Fruit fly (Drosophila melanogaster) whole organism, embryonic: ENCODE data around the gene Cp16.

Source experiments
- Atf3 ChIP-seq: fragments of 200-800 bp; sonication (Bioruptor generic); optimal IDR thresholded peaks from 3 replicates; lab custom pipeline; 2016; ENCODE audit warnings: missing biosample characterization, missing genetic modification characterization
- CG10209 ChIP-seq: fragments of 200-800 bp; sonication (Bioruptor generic); optimal IDR thresholded peaks from 3 replicates; lab custom pipeline; 2017; ENCODE audit warnings: missing biosample characterization, mild to moderate bottlenecking, missing genetic modification characterization, missing genetic modification reagents
- CG12104 ChIP-seq: fragments of 200-800 bp; sonication (Bioruptor generic); optimal IDR thresholded peaks from 3 replicates; lab custom pipeline; 2016; ENCODE audit warnings: missing biosample characterization, missing genetic modification characterization
- CG12299 ChIP-seq: fragments of 200-800 bp; sonication (Bioruptor generic); optimal IDR thresholded peaks from 2 replicates; lab custom pipeline; 2018; ENCODE audit warnings: missing biosample characterization, mild to moderate bottlenecking, missing genetic modification characterization
- CG1233 ChIP-seq: fragments of 200-800 bp; sonication (Bioruptor generic); optimal IDR thresholded peaks from 4 replicates; lab custom pipeline; 2018; ENCODE audit warnings: missing biosample characterization, mild to moderate bottlenecking, missing genetic modification characterization
- CG14965 ChIP-seq: fragments of 200-800 bp; sonication (Bioruptor generic); optimal IDR thresholded peaks from 2 replicates; lab custom pipeline; 2016; ENCODE audit warnings: missing biosample characterization, missing genetic modification characterization, borderline replicate concordance
- CG15011 ChIP-seq: fragments of 200-800 bp; sonication (Bioruptor generic); optimal IDR thresholded peaks from 3 replicates; lab custom pipeline; 2018; ENCODE audit warnings: missing biosample characterization, mild to moderate bottlenecking, missing genetic modification characterization
- CG15514 ChIP-seq: fragments of 200-800 bp; sonication (Bioruptor generic); optimal IDR thresholded peaks from 3 replicates; lab custom pipeline; 2017; ENCODE audit warnings: missing biosample characterization, missing genetic modification characterization, mild to moderate bottlenecking, moderate library complexity, missing genetic modification reagents
- CG15696 ChIP-seq: fragments of 200-800 bp; sonication (Bioruptor generic); optimal IDR thresholded peaks from 2 replicates; lab custom pipeline; 2019; ENCODE audit warnings: missing biosample characterization, mild to moderate bottlenecking, missing genetic modification characterization, moderate library complexity
- CG17328 ChIP-seq: fragments of 200-800 bp; sonication (Bioruptor generic); IDR thresholded peaks from 2 replicates; pipeline ENCODE4 v1.3.6; 2022; ENCODE audit warnings: missing biosample characterization, missing genetic modification characterization
- CG2712 ChIP-seq: fragments of 200-800 bp; optimal IDR thresholded peaks from 3 replicates; lab custom pipeline; 2019; ENCODE audit warnings: missing biosample characterization, mild to moderate bottlenecking, missing genetic modification characterization, moderate library complexity
- CG31441 ChIP-seq: fragments of 200-800 bp; sonication (Bioruptor generic); IDR thresholded peaks from 2 replicates; pipeline ENCODE4 v1.3.6; 2022; ENCODE audit warnings: missing biosample characterization, missing genetic modification characterization
- CG42726 ChIP-seq: fragments of 200-800 bp; sonication (Bioruptor generic); IDR thresholded peaks from 2 replicates; pipeline ENCODE4 v1.3.6; 2022; ENCODE audit warnings: missing biosample characterization, missing genetic modification characterization; ENCODE audit not compliant: partially characterized antibody
- CG4854 ChIP-seq: fragments of 200-800 bp; sonication (Bioruptor generic); optimal IDR thresholded peaks from 2 replicates; lab custom pipeline; 2016; ENCODE audit warnings: missing biosample characterization, missing genetic modification characterization, inconsistent platforms
- CG6272 ChIP-seq: fragments of 200-800 bp; sonication (Bioruptor generic); IDR thresholded peaks from 2 replicates; pipeline ENCODE4 v1.3.6; 2022; ENCODE audit warnings: missing biosample characterization, missing genetic modification characterization
- CG8281 ChIP-seq: fragments of 200-800 bp; sonication (Bioruptor generic); optimal IDR thresholded peaks from 2 replicates; lab custom pipeline; 2018; ENCODE audit warnings: missing biosample characterization, mild to moderate bottlenecking, missing genetic modification characterization, moderate library complexity
- CG8924 ChIP-seq: fragments of 200-800 bp; optimal IDR thresholded peaks from 3 replicates; lab custom pipeline; 2019; ENCODE audit warnings: missing biosample characterization, mild to moderate bottlenecking, missing genetic modification characterization, moderate library complexity
- CG8944 ChIP-seq: fragments of 200-800 bp; sonication (Bioruptor generic); optimal IDR thresholded peaks from 3 replicates; lab custom pipeline; 2016; ENCODE audit warnings: missing biosample characterization, missing genetic modification characterization
- CG9437 ChIP-seq: fragments of 200-800 bp; sonication (Bioruptor generic); optimal IDR thresholded peaks from 2 replicates; lab custom pipeline; 2018; ENCODE audit warnings: missing biosample characterization, mild to moderate bottlenecking, missing genetic modification characterization
- Chrac-16 ChIP-seq: fragments of 200-800 bp; sonication (Bioruptor generic); optimal IDR thresholded peaks from 3 replicates; lab custom pipeline; 2016; ENCODE audit warnings: missing biosample characterization, missing genetic modification characterization
- CoRest ChIP-seq: fragments of 200-800 bp; sonication (Bioruptor generic); optimal IDR thresholded peaks from 3 replicates; lab custom pipeline; 2018; ENCODE audit warnings: missing biosample characterization, mild to moderate bottlenecking, missing genetic modification characterization, moderate library complexity
- CrebB ChIP-seq: fragments of 200-800 bp; sonication (Bioruptor generic); optimal IDR thresholded peaks from 3 replicates; lab custom pipeline; 2018; ENCODE audit warnings: missing biosample characterization, mild to moderate bottlenecking, missing genetic modification characterization
- HmgD ChIP-seq: fragments of 200-800 bp; sonication (Bioruptor generic); optimal IDR thresholded peaks from 3 replicates; lab custom pipeline; 2016; ENCODE audit warnings: missing biosample characterization, missing genetic modification characterization
- Hr51 ChIP-seq, 2 experiments: fragments of 200-800 bp; sonication (Bioruptor generic); optimal IDR thresholded peaks; 2 replicates in 1 of 2; 3 replicates in 1 of 2; lab custom pipeline; 2016 to 2018; ENCODE audit warnings: missing biosample characterization in 2 of 2, missing genetic modification characterization in 2 of 2, mild to moderate bottlenecking in 1 of 2, moderate library complexity in 1 of 2
- NK7.1 ChIP-seq: fragments of 200-800 bp; sonication (Bioruptor generic); optimal IDR thresholded peaks from 3 replicates; lab custom pipeline; 2016; ENCODE audit warnings: missing biosample characterization, missing genetic modification characterization
- Neu2 ChIP-seq: fragments of 200-800 bp; sonication (Bioruptor generic); optimal IDR thresholded peaks from 3 replicates; lab custom pipeline; 2016; ENCODE audit warnings: missing biosample characterization, missing genetic modification characterization, borderline replicate concordance
- Poxn ChIP-seq: fragments of 200-800 bp; sonication (Bioruptor generic); IDR thresholded peaks from 2 replicates; pipeline ENCODE4 v1.3.6; 2022; ENCODE audit warnings: missing biosample characterization, missing genetic modification characterization
- Ptx1 ChIP-seq: fragments of 200-800 bp; sonication (Bioruptor generic); IDR thresholded peaks from 2 replicates; pipeline ENCODE4 v1.3.6; 2022; ENCODE audit warnings: missing biosample characterization, missing genetic modification characterization
- Sox100B ChIP-seq: fragments of 200-800 bp; sonication (Bioruptor generic); optimal IDR thresholded peaks from 3 replicates; lab custom pipeline; 2018; ENCODE audit warnings: missing biosample characterization, mild to moderate bottlenecking, missing genetic modification characterization
- Spps ChIP-seq: fragments of 200-800 bp; sonication (Bioruptor generic); optimal IDR thresholded peaks from 2 replicates; lab custom pipeline; 2018; ENCODE audit warnings: missing biosample characterization, mild to moderate bottlenecking, missing genetic modification characterization
- Stat92E ChIP-seq, 3 experiments: fragments of >200 bp in 2 of 3; fragments of 200-800 bp in 1 of 3; sonication (Bioruptor generic) in 1 of 3; optimal IDR thresholded peaks; 2 replicates each; lab custom pipeline; 2017 to 2019; ENCODE audit warnings: missing biosample characterization in 3 of 3, missing genetic modification characterization in 3 of 3, mild to moderate bottlenecking in 1 of 3, moderate library complexity in 1 of 3
- Taf1 ChIP-seq: fragments of 200-800 bp; sonication (Bioruptor generic); IDR thresholded peaks from 2 replicates; pipeline ENCODE4 v1.3.6; 2022; ENCODE audit warnings: missing biosample characterization, missing genetic modification characterization
- ap ChIP-seq: fragments of 200-800 bp; sonication (Bioruptor generic); IDR thresholded peaks from 2 replicates; pipeline ENCODE4 v1.3.6; 2022; ENCODE audit warnings: missing biosample characterization, missing genetic modification characterization
- ara ChIP-seq: fragments of 200-800 bp; sonication (Bioruptor generic); IDR thresholded peaks from 2 replicates; pipeline ENCODE4 v1.3.6; 2022; ENCODE audit warnings: missing biosample characterization, missing genetic modification characterization
- ash1 ChIP-seq: fragments of 200-800 bp; sonication (Bioruptor generic); optimal IDR thresholded peaks from 2 replicates; lab custom pipeline; 2018; ENCODE audit warnings: missing biosample characterization, mild to moderate bottlenecking, missing genetic modification characterization
- caup ChIP-seq: fragments of 200-800 bp; sonication (Bioruptor generic); optimal IDR thresholded peaks from 3 replicates; lab custom pipeline; 2017; ENCODE audit warnings: missing biosample characterization, mild to moderate bottlenecking, missing genetic modification characterization, moderate library complexity; ENCODE audit not compliant: severe bottlenecking
- cwo ChIP-seq: fragments of 200-800 bp; sonication (Bioruptor generic); optimal IDR thresholded peaks from 3 replicates; lab custom pipeline; 2017; ENCODE audit warnings: missing biosample characterization, missing genetic modification characterization, mild to moderate bottlenecking, moderate library complexity, missing genetic modification reagents
- gcm ChIP-seq: fragments of 200-800 bp; sonication (Bioruptor generic); optimal IDR thresholded peaks from 2 replicates; lab custom pipeline; 2019; ENCODE audit warnings: missing biosample characterization, mild to moderate bottlenecking, missing genetic modification characterization, moderate library complexity
- gsb-n ChIP-seq: fragments of 200-800 bp; sonication (Bioruptor generic); optimal IDR thresholded peaks from 3 replicates; lab custom pipeline; 2018; ENCODE audit warnings: missing biosample characterization, mild to moderate bottlenecking, missing genetic modification characterization
- jing ChIP-seq: fragments of 200-800 bp; sonication (Bioruptor generic); optimal IDR thresholded peaks from 2 replicates; lab custom pipeline; 2018; ENCODE audit warnings: missing biosample characterization, mild to moderate bottlenecking, missing genetic modification characterization
- kay ChIP-seq: fragments of 200-800 bp; sonication (Bioruptor generic); optimal IDR thresholded peaks from 2 replicates; lab custom pipeline; 2016; ENCODE audit warnings: missing biosample characterization, missing genetic modification characterization
- onecut ChIP-seq: fragments of 200-800 bp; sonication (Bioruptor generic); IDR thresholded peaks from 2 replicates; pipeline ENCODE4 v1.3.6; 2022; ENCODE audit warnings: missing biosample characterization, missing genetic modification characterization
- pb ChIP-seq: fragments of 200-800 bp; sonication (Bioruptor generic); optimal IDR thresholded peaks from 3 replicates; lab custom pipeline; 2016; ENCODE audit warnings: missing biosample characterization, missing genetic modification characterization
- pzg ChIP-seq: fragments of 200-800 bp; sonication (Bioruptor generic); optimal IDR thresholded peaks from 3 replicates; lab custom pipeline; 2018; ENCODE audit warnings: missing biosample characterization, mild to moderate bottlenecking, missing genetic modification characterization, moderate library complexity
- sd ChIP-seq: fragments of 200-800 bp; sonication (Bioruptor generic); optimal IDR thresholded peaks from 3 replicates; lab custom pipeline; 2018; ENCODE audit warnings: missing biosample characterization, mild to moderate bottlenecking, missing genetic modification characterization, moderate library complexity
- stc ChIP-seq: fragments of 200-800 bp; sonication (Bioruptor generic); IDR thresholded peaks from 2 replicates; pipeline ENCODE4 v1.3.6; 2022; ENCODE audit warnings: missing biosample characterization, missing genetic modification characterization
- sug ChIP-seq: fragments of 200-800 bp; optimal IDR thresholded peaks from 2 replicates; lab custom pipeline; 2019; ENCODE audit warnings: missing biosample characterization, mild to moderate bottlenecking, missing genetic modification characterization, moderate library complexity
- ttk ChIP-seq: fragments of 200-800 bp; sonication (Bioruptor generic); IDR thresholded peaks from 2 replicates; pipeline ENCODE4 v2.1.2; 2022; ENCODE audit warnings: missing biosample characterization, missing genetic modification characterization
- vvl ChIP-seq: fragments of 200-800 bp; sonication (Bioruptor generic); IDR thresholded peaks from 2 replicates; pipeline ENCODE4 v1.3.6; 2022; ENCODE audit warnings: missing biosample characterization, missing genetic modification characterization

The Cp16 gene

DNA sequence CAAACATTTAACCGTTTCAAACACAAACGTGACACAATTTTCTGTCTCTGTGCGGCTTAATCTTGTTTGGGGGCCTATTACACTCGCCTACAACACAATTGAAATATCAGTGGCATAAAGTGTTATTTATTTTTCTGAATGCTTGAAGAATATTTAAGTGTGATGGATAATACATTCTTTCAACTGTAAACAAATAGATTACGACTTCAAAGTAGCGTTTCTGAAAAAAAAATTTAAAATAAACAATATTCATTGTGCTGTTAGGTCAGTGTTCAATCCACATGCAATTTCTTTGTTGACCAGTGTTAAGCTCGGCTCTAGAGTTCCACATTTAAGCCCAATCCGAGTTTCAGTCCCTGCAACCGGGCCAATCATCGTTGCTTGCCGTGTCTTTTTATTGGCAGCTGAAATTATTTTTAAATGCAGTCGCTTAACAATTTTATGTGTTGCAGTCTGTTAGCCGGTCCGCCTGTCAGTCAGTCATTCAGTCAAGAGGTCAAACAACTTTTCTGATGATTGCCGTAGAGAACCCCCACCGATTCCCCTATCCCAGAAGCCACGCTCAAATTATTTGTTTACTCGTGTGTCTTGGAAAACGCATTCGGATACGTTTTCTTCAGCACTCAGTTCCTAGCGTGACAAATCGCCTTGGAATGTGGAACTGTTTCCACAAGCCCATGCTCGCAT, 41.4 kb downstream of the Cp16 start (continued):
- TF ChIP-seq CG9437 (GFP tag; lab: Kevin White, UChicago) (peak; percentile 52), CG15696 (tag; lab: Kevin White, UChicago) (peak; percentile 38), ara (GFP tag; lab: Robert Waterston, UW) (peak; percentile 62; the same call in 1 of the 2 replicates), ash1 (no peak), cwo (GFP tag; lab: Kevin White, UChicago) (no peak), sug (peak; percentile 25), Sox100B (GFP tag; lab: Kevin White, UChicago) (peak; percentile 74), CG12299 (peak; percentile 6), kay (no peak), CG12104 (peak; percentile 41), CG17328 (GFP tag; lab: Robert Waterston, UW) (peak; percentile 76), ap (GFP tag; lab: Robert Waterston, UW) (peak; percentile 54), CG42726 (GFP tag; lab: Robert Waterston, UW) (no peak), Hr51 (GFP tag; optimal IDR thresholded peaks at IDR 0.05; lab: Kevin White, UChicago) (peak in 1 of 2 experiments; percentile 85), Ptx1 (GFP tag; lab: Robert Waterston, UW) (peak; percentile 72), Neu2 (GFP tag; lab: Kevin White, UChicago) (no peak), Chrac-16 (peak; percentile 54), Spps (tag; lab: Kevin White, UChicago) (peak; percentile 80), onecut (GFP tag; lab: Robert Waterston, UW) (peak; percentile 34; the same call in 1 of the 2 replicates), Taf1 (GFP tag; lab: Robert Waterston, UW) (no peak), ttk (GFP tag; lab: Robert Waterston, UW) (peak; percentile 62), jing (GFP tag; lab: Kevin White, UChicago) (peak; percentile 62), Poxn (GFP tag; lab: Robert Waterston, UW) (no peak), gsb-n (tag; lab: Kevin White, UChicago) (peak; percentile 80), CG4854 (peak; percentile 38), CG2712 (tag; lab: Kevin White, UChicago) (peak; percentile 87), CG15514 (GFP tag; lab: Kevin White, UChicago) (no peak), CG14965 (GFP tag; lab: Kevin White, UChicago) (no peak), CG6272 (GFP tag; lab: Robert Waterston, UW) (peak; percentile 70), gcm (GFP tag; lab: Kevin White, UChicago) (peak; percentile 79), caup (peak; percentile 25), vvl (GFP tag; lab: Robert Waterston, UW) (peak; percentile 85), CG8924 (tag; lab: Kevin White, UChicago) (peak; percentile 83), sd (peak; percentile 74), CrebB (tag; lab: Kevin White, UChicago) (peak; percentile 62), stc (peak; percentile 76), pzg (no peak), CG31441 (GFP tag; lab: Robert Waterston, UW) (peak; percentile 86), pb (GFP tag; lab: Kevin White, UChicago) (no peak), CoRest (peak; percentile 82), CG8944 (GFP tag; lab: Kevin White, UChicago) (peak; percentile 17), NK7.1 (GFP tag; lab: Kevin White, UChicago) (peak; percentile 39), CG10209 (peak; percentile 71), CG8281 (tag; lab: Kevin White, UChicago) (peak; percentile 90), Atf3 (GFP tag; lab: Kevin White, UChicago) (peak; percentile 26), CG1233 (GFP tag; lab: Kevin White, UChicago) (peak; percentile 72), HmgD (GFP tag; lab: Kevin White, UChicago) (no peak), CG15011 (no peak), Stat92E (GFP tag; optimal IDR thresholded peaks at IDR 0.05; lab: Kevin White, UChicago) (peak in 1 of 3 experiments; percentile 6)
